Worm (Caenorhabditis elegans) whole organism, midembryonic: Measurements from ENCODE around the gene C40H1.7.

Experiments used
- T22C8.4 ChIP-seq: fragments of 200-800 bp; sonication (Bioruptor generic); IDR thresholded peaks from 2 replicates; pipeline ENCODE4 v1.3.6; 2022; ENCODE audit warnings: missing genetic modification characterization, missing compliant biosample characterization
- cog-1 ChIP-seq: sonication (generic microtip); optimal IDR thresholded peaks from 2 replicates; lab custom pipeline; 2016; ENCODE audit warnings: missing genetic modification characterization, missing compliant biosample characterization
- flt-1 ChIP-seq: fragments of 200-800 bp; sonication (Bioruptor generic); IDR thresholded peaks from 2 replicates; pipeline ENCODE4 v1.3.6; 2022; ENCODE audit warnings: missing genetic modification characterization, missing compliant biosample characterization
- klf-2 ChIP-seq: fragments of 200-800 bp; sonication (Bioruptor generic); conservative IDR thresholded peaks from 2 replicates; pipeline ENCODE4 v1.3.6; 2022; ENCODE audit warnings: missing genetic modification reagents, missing genetic modification characterization, missing compliant biosample characterization
- med-1 ChIP-seq: sonication (generic microtip); optimal IDR thresholded peaks from 2 replicates; lab custom pipeline; 2017; ENCODE audit warnings: missing genetic modification characterization, mild to moderate bottlenecking, missing compliant biosample characterization, antibody characterized with exemption, missing genetic modification reagents; ENCODE audit not compliant: insufficient read depth
- ref-1 ChIP-seq: fragments of 200-800 bp; sonication (Bioruptor generic); conservative IDR thresholded peaks from 2 replicates; pipeline ENCODE4 v1.3.6; 2022; ENCODE audit warnings: missing genetic modification reagents, missing genetic modification characterization, missing compliant biosample characterization
- tab-1 ChIP-seq: fragments of 200-800 bp; sonication (Bioruptor generic); IDR thresholded peaks from 2 replicates; pipeline ENCODE4 v1.3.6; 2022; ENCODE audit warnings: missing genetic modification characterization, missing compliant biosample characterization
- ztf-23 ChIP-seq: fragments of 200-800 bp; sonication (Bioruptor generic); IDR thresholded peaks from 2 replicates; pipeline ENCODE4 v1.3.6; 2022; ENCODE audit warnings: missing genetic modification reagents, missing genetic modification characterization, missing compliant biosample characterization
- ztf-29 ChIP-seq: fragments of 200-800 bp; sonication (Bioruptor generic); IDR thresholded peaks from 2 replicates; pipeline ENCODE4 v1.3.6; 2022; ENCODE audit warnings: missing genetic modification reagents, missing genetic modification characterization, missing compliant biosample characterization

DNA sequence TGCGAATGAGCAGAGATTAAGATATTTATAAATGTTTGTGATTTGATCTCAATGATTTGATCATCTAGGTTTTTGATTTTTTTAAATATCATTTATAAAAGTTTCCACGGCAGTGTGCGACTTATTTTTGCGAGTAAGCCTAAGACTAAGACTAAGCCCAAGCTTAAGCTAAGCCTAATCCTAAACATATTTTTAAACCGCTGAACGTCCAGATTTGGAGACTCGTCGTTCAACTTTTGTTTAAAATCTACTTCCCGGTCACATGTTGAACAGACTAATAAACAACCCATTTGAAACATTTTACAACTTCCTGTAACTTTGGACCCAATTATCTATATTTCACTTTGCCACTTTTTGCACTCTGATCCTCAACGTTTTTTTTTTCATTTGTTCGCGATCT is 34.2 kb downstream of the C40H1.7 start, which contains the start of gene K04H4.5:
- TF ChIP-seq med-1 (GFP tag; lab: Kevin White, UChicago) = no peak
- no peak for TF ChIP-seq T22C8.4 (GFP tag; lab: Robert Waterston, UW)
- no peak for TF ChIP-seq ref-1 (GFP tag; lab: Robert Waterston, UW)
- no peak for TF ChIP-seq flt-1
- TF ChIP-seq ztf-23 (GFP tag; lab: Robert Waterston, UW) = no peak
- no peak for TF ChIP-seq cog-1 (tag; lab: Kevin White, UChicago)
- TF ChIP-seq ztf-29 (GFP tag; lab: Robert Waterston, UW) = no peak
- no peak for TF ChIP-seq klf-2 (GFP tag; lab: Robert Waterston, UW)
- no peak for TF ChIP-seq tab-1 (GFP tag; lab: Robert Waterston, UW)
